Fruit fly (Drosophila melanogaster): ENCODE measurements around the gene Meltrin.

Gene Meltrin

dm6 chr3R:14739088-14739487 lies 42.0 kb upstream of the Meltrin start (continued):
- TF ChIP-seq sens-2 (GFP tag; IDR thresholded peaks at IDR 0.05) (no peak), ase (GFP tag; IDR thresholded peaks at IDR 0.05) (no peak), Nf-YA (GFP tag; IDR thresholded peaks at IDR 0.05) (no peak), HLH3B (GFP tag; IDR thresholded peaks at IDR 0.05) (no peak), usp (GFP tag; optimal IDR thresholded peaks at IDR 0.05) (no peak), Vsx1 (GFP tag; optimal IDR thresholded peaks at IDR 0.05) (no peak), CG16779 (GFP tag; IDR thresholded peaks at IDR 0.05) (peak; percentile 74), amos (GFP tag; IDR thresholded peaks at IDR 0.05; ENCODE audit: partially characterized antibody) (peak; percentile 41; the same call in 1 of the 2 replicates), CG6254 (GFP tag; optimal IDR thresholded peaks at IDR 0.05) (no peak), Ssrp (tag; optimal IDR thresholded peaks at IDR 0.05) (no peak), Dp (GFP tag; optimal IDR thresholded peaks at IDR 0.05) (no peak), CG15011 (GFP tag; optimal IDR thresholded peaks at IDR 0.05) (no peak), CG15514 (GFP tag; optimal IDR thresholded peaks at IDR 0.05) (peak; percentile 22), zf30C (GFP tag; optimal IDR thresholded peaks at IDR 0.05) (peak; percentile 16), Stat92E (GFP tag; optimal IDR thresholded peaks at IDR 0.05) (peak in 1 of 3 experiments; percentile 19), CG6765 (GFP tag; optimal IDR thresholded peaks at IDR 0.05) (no peak), gro (GFP tag; optimal IDR thresholded peaks at IDR 0.05) (peak; percentile 33), Chrac-16 (GFP tag; optimal IDR thresholded peaks at IDR 0.05) (no peak), pzg (GFP tag; optimal IDR thresholded peaks at IDR 0.05) (peak; percentile 57), chif (GFP tag; optimal IDR thresholded peaks at IDR 0.05) (no peak), CG4360 (GFP tag; IDR thresholded peaks at IDR 0.05) (no peak), toy (GFP tag; IDR thresholded peaks at IDR 0.05) (no peak), vfl (GFP tag; optimal IDR thresholded peaks at IDR 0.05) (no peak), CG10274 (GFP tag; optimal IDR thresholded peaks at IDR 0.05) (no peak), CG3726 (GFP tag; IDR thresholded peaks at IDR 0.05) (no peak), CG9817 (tag; optimal IDR thresholded peaks at IDR 0.05) (no peak), CG17612 (GFP tag; IDR thresholded peaks at IDR 0.05) (no peak), NC2α (GFP tag; optimal IDR thresholded peaks at IDR 0.05) (no peak), z (GFP tag; IDR thresholded peaks at IDR 0.05) (no peak), eyg (GFP tag; optimal IDR thresholded peaks at IDR 0.05) (no peak), CG7786 (GFP tag; optimal IDR thresholded peaks at IDR 0.05) (no peak), dmrt99B (tag; optimal IDR thresholded peaks at IDR 0.05) (no peak), pan (optimal IDR thresholded peaks at IDR 0.05) (no peak), pan (GFP tag; optimal IDR thresholded peaks at IDR 0.05 in 1 of 2, IDR thresholded peaks at IDR 0.05 in 1 of 2) (no peak), gem (tag; optimal IDR thresholded peaks at IDR 0.05) (no peak), tx (GFP tag; optimal IDR thresholded peaks at IDR 0.05) (no peak), pfk (GFP tag; optimal IDR thresholded peaks at IDR 0.05) (peak; percentile 59), CG1233 (GFP tag; optimal IDR thresholded peaks at IDR 0.05) (no peak), Eip74EF (GFP tag; optimal IDR thresholded peaks at IDR 0.05) (no peak), CG4730 (GFP tag; IDR thresholded peaks at IDR 0.05) (no peak), CG6813 (GFP tag; optimal IDR thresholded peaks at IDR 0.05) (no peak), row (GFP tag; IDR thresholded peaks at IDR 0.05) (peak; percentile 6; the same call in 1 of the 3 replicates), Hr51 (GFP tag; optimal IDR thresholded peaks at IDR 0.05) (no peak), ham (GFP tag; IDR thresholded peaks at IDR 0.05) (no peak), jumu (GFP tag; optimal IDR thresholded peaks at IDR 0.05) (no peak), esg (GFP tag; conservative IDR thresholded peaks at IDR 0.05) (no peak), Taf1 (GFP tag; IDR thresholded peaks at IDR 0.05) (no peak), Dfd (GFP tag; optimal IDR thresholded peaks at IDR 0.05) (no peak), CG8924 (tag; optimal IDR thresholded peaks at IDR 0.05) (peak; percentile 34), croc (GFP tag; conservative IDR thresholded peaks at IDR 0.05) (no peak), shn (GFP tag; optimal IDR thresholded peaks at IDR 0.05) (no peak), Atf3 (GFP tag; optimal IDR thresholded peaks at IDR 0.05) (no peak)

Measured in whole organism, embryonic.